Worm (Caenorhabditis elegans) whole organism, early embryonic: ENCODE measurements around the gene let-756.

Experiments
- B0310.2 ChIP-seq: sonication (generic microtip); optimal IDR thresholded peaks from 2 replicates; lab custom pipeline; 2016; ENCODE audit warnings: mild to moderate bottlenecking, missing genetic modification characterization, missing compliant biosample characterization
- F13C5.2 ChIP-seq: sonication (generic microtip); optimal IDR thresholded peaks from 2 replicates; lab custom pipeline; 2017; ENCODE audit warnings: mild to moderate bottlenecking, missing genetic modification characterization, inconsistent platforms, missing compliant biosample characterization
- aly-1 ChIP-seq: sonication (generic microtip); optimal IDR thresholded peaks from 2 replicates; lab custom pipeline; 2016; ENCODE audit warnings: missing genetic modification characterization, missing compliant biosample characterization
- ama-1 ChIP-seq: fragments of 150-350 bp; optimal IDR thresholded peaks from 2 replicates; lab custom pipeline; 2014
- ceh-13 ChIP-seq: fragments of 200-800 bp; sonication (Bioruptor generic); optimal IDR thresholded peaks from 2 replicates; lab custom pipeline; 2018; ENCODE audit warnings: mild to moderate bottlenecking, missing genetic modification characterization, missing compliant biosample characterization
- ceh-36 ChIP-seq: sonication (generic microtip); optimal IDR thresholded peaks from 2 replicates; lab custom pipeline; 2016; ENCODE audit warnings: missing genetic modification characterization, inconsistent platforms, missing compliant biosample characterization
- ets-7 ChIP-seq: sonication (generic microtip); optimal IDR thresholded peaks from 2 replicates; lab custom pipeline; 2016; ENCODE audit warnings: missing genotype, missing genetic modification characterization, missing compliant biosample characterization
- flt-1 ChIP-seq: fragments of 200-800 bp; sonication (Bioruptor generic); IDR thresholded peaks from 2 replicates; pipeline ENCODE4 v1.3.6; 2022; ENCODE audit warnings: missing genetic modification characterization, missing compliant biosample characterization
- hmbx-1 ChIP-seq: sonication (generic microtip); optimal IDR thresholded peaks from 2 replicates; lab custom pipeline; 2016; ENCODE audit warnings: mild to moderate bottlenecking, missing genetic modification characterization, missing compliant biosample characterization
- hmg-4 ChIP-seq: fragments of 200-800 bp; sonication (Bioruptor generic); optimal IDR thresholded peaks from 2 replicates; lab custom pipeline; 2018; ENCODE audit warnings: mild to moderate bottlenecking, missing genetic modification characterization, missing compliant biosample characterization
- hnd-1 ChIP-seq: sonication (generic microtip); optimal IDR thresholded peaks from 2 replicates; lab custom pipeline; 2016; ENCODE audit warnings: missing genetic modification characterization, missing compliant biosample characterization
- pes-1 ChIP-seq: fragments of 200-800 bp; sonication (Bioruptor generic); IDR thresholded peaks from 2 replicates; pipeline ENCODE4 v1.3.6; 2022; ENCODE audit warnings: missing genetic modification reagents, missing genetic modification characterization, missing compliant biosample characterization
- scrt-1 ChIP-seq: fragments of 200-800 bp; sonication (Bioruptor generic); IDR thresholded peaks from 2 replicates; pipeline ENCODE4 v1.3.6; 2022; ENCODE audit warnings: missing genetic modification characterization, missing compliant biosample characterization
- sea-1 ChIP-seq: fragments of 200-800 bp; sonication (Bioruptor generic); conservative IDR thresholded peaks from 2 replicates; pipeline ENCODE4 v1.3.6; 2022; ENCODE audit warnings: missing genetic modification characterization, missing compliant biosample characterization
- tbx-11 ChIP-seq: fragments of 200-800 bp; sonication (Bioruptor generic); IDR thresholded peaks from 2 replicates; pipeline ENCODE4 v1.3.6; 2022; ENCODE audit warnings: missing genetic modification characterization, missing compliant biosample characterization
- tbx-37 ChIP-seq: fragments of 200-800 bp; sonication (Bioruptor generic); conservative IDR thresholded peaks from 2 replicates; pipeline ENCODE4 v1.3.6; 2022; ENCODE audit warnings: missing genetic modification reagents, missing genetic modification characterization, missing compliant biosample characterization
- tra-4 ChIP-seq: sonication (generic microtip); optimal IDR thresholded peaks from 2 replicates; lab custom pipeline; 2017; ENCODE audit warnings: missing genetic modification characterization, missing compliant biosample characterization

let-756 gene

DNA sequence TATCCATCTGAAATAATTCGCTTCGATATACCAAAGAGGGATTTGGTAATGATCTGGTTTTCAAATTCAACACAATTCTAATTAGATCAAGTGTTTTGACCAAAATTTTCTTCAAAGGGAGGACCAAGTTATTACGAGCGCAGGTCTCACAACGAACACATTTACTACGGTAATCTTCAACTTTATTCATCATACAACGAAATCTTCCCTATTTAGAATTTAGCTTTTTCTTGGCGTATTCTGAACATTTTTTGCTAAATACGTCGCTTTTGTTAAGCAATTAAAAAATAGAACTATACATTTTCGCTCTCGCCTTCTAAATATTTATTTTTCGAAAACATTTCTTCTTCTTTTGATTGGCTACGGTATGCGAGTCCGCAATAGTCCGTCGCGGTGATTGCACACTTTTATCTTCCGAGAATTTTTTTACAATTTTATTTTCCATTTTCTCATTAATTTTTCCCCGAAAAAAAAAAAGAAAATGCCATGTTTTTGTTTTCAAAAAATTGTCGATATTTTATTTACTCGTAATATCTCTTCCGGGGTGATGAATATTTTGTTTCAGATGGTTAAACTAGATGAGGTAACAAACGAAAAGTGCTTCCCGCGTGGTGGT is 23.8 kb upstream of the let-756 start, which contains the start of gene let-716:
let-716 (plus strand) TSS at position 566 of the 616 bp plus-strand sequence.
- TF ChIP-seq ets-7 (tag; lab: Kevin White, UChicago), result no peak
- TF ChIP-seq ama-1 (lab: Kevin White, UChicago), result peak; percentile 15
- no peak for TF ChIP-seq flt-1 (GFP tag; lab: Robert Waterston, UW)
- no peak for TF ChIP-seq B0310.2
- TF ChIP-seq tbx-11 (GFP tag; lab: Robert Waterston, UW), result no peak

DNA sequence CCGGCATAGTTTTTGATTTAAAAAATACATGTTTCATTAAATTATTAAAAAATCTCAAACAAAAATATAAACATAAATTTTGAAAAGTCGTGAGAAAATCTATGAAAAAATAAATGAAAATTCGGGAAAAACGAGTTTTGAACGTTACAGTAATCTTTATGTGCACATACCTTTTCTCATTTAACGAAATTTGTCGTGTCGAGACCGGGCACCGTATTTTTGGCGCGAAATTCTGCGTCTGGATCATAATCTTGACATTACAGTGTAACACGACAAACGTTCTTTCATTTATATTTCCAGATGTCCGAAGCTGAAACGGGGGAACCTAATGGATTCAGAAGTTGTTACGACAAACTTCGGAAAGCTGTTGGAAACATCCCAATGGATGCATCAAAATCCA is 17.4 kb upstream of the let-756 start, which contains the start of gene C16A3.2:
C16A3.2 (plus strand) TSS at position 301 of the 400 bp plus-strand sequence.
- TF ChIP-seq flt-1 (GFP tag; lab: Robert Waterston, UW), result no peak
- TF ChIP-seq sea-1, result no peak
- TF ChIP-seq ceh-36, result no peak
- TF ChIP-seq scrt-1 (GFP tag; lab: Robert Waterston, UW), result no peak
- TF ChIP-seq ceh-13, result no peak
- no peak for TF ChIP-seq ets-7 (tag; lab: Kevin White, UChicago)
- TF ChIP-seq hnd-1 (tag; lab: Kevin White, UChicago), result no peak
- TF ChIP-seq B0310.2, result no peak
- no peak for TF ChIP-seq ama-1 (lab: Kevin White, UChicago)
- no peak for TF ChIP-seq tra-4 (tag; lab: Kevin White, UChicago)

DNA sequence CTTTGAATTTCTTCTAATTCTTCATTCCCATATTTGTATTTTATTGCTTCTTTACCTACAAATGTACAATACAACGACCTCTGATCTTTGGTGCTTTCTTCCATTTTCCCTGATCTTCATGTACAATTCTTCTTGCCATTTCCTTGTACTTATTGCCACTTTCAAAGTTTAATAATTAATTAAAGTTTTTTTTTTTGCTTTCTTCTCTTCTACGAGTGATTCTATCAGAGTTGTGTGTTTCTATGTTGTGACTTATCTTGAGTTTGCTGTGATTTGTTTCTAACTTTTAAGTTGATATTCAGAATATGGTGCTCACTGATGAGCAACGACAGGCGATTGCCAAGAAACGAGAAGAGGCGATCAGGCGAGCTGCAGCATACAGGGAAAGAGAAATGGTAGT is 16.3 kb upstream of the let-756 start, which contains the start of gene smrc-1:
smrc-1 (plus strand) TSS at position 301 of the 400 bp plus-strand sequence.
- TF ChIP-seq tbx-37 (no peak), hmg-4 (GFP tag; lab: Kevin White, UChicago) (no peak), sea-1 (no peak), ceh-36 (no peak), tbx-11 (GFP tag; lab: Robert Waterston, UW) (no peak), pes-1 (GFP tag; lab: Robert Waterston, UW) (no peak), hmbx-1 (tag; lab: Kevin White, UChicago) (no peak), ceh-13 (no peak), ets-7 (tag; lab: Kevin White, UChicago) (no peak), tra-4 (tag; lab: Kevin White, UChicago) (no peak), scrt-1 (GFP tag; lab: Robert Waterston, UW) (no peak), aly-1 (tag; lab: Kevin White, UChicago) (no peak), F13C5.2 (no peak), hnd-1 (tag; lab: Kevin White, UChicago) (no peak), ama-1 (lab: Kevin White, UChicago) (no peak), B0310.2 (no peak), flt-1 (GFP tag; lab: Robert Waterston, UW) (no peak)

DNA sequence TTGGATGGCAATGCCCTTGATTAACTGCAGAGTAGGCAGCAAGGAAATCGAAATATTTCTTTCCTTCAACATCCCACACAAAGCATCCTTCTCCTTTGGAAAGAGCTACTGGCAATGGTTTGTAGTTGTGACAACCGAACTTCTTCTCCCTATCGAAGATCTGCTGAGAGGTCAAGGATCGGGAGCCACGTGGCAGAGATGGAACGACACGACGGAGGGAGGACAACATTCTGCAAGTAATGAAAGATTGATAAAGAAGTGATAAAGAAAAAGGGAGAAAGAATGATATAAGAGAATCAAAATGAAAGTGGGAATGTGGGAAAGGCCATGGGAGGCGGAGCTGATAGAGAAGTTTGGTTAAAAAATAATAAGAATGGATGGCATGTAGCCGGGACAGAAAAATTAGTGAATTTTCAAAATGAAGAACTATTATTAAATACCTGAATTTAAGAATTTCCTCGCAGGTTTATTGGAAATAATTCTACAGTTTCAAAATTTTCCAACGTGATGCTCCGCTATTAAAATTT is 11.2 kb upstream of the let-756 start, which contains the start of gene oatr-1:
oatr-1 (minus strand) TSS at position 477 of the 527 bp plus-strand sequence.
- TF ChIP-seq hnd-1 (tag; lab: Kevin White, UChicago) (no peak), ets-7 (tag; lab: Kevin White, UChicago) (no peak), tbx-11 (GFP tag; lab: Robert Waterston, UW) (no peak), ceh-36 (no peak), scrt-1 (GFP tag; lab: Robert Waterston, UW) (no peak), aly-1 (tag; lab: Kevin White, UChicago) (no peak), flt-1 (GFP tag; lab: Robert Waterston, UW) (no peak), F13C5.2 (no peak), ceh-13 (no peak), tbx-37 (no peak), sea-1 (no peak), B0310.2 (no peak), ama-1 (lab: Kevin White, UChicago) (no peak), hmbx-1 (tag; lab: Kevin White, UChicago) (no peak), tra-4 (tag; lab: Kevin White, UChicago) (no peak), hmg-4 (GFP tag; lab: Kevin White, UChicago) (no peak), pes-1 (GFP tag; lab: Robert Waterston, UW) (no peak)

DNA sequence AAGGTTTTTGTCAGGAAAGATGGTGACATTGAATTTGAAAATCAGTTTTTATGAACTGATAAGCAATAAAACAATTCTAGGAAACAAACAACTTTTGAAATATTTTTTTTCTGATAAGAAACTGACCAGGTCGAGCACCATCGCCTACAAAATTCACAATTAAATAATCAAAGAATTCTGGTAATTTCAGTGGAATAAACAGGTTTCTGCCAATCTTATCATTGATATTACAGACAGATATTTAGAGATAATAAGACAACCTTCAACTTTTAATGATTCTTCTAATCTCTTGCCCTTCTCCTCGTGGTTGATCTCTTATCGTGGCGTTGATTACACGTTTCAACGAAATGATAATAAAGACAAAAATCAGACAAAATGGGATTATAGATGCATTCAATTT is 10.5 kb upstream of the let-756 start:
- no peak for TF ChIP-seq tbx-37
- TF ChIP-seq aly-1 (tag; lab: Kevin White, UChicago), result no peak
- TF ChIP-seq ets-7 (tag; lab: Kevin White, UChicago), result no peak
- no peak for TF ChIP-seq flt-1 (GFP tag; lab: Robert Waterston, UW)
- TF ChIP-seq tbx-11 (GFP tag; lab: Robert Waterston, UW), result no peak
- no peak for TF ChIP-seq F13C5.2
- TF ChIP-seq hnd-1 (tag; lab: Kevin White, UChicago), result no peak
- no peak for TF ChIP-seq pes-1 (GFP tag; lab: Robert Waterston, UW)
- TF ChIP-seq ceh-36, result no peak
- TF ChIP-seq tra-4 (tag; lab: Kevin White, UChicago), result no peak
- no peak for TF ChIP-seq ama-1 (lab: Kevin White, UChicago)
- TF ChIP-seq ceh-13, result no peak
- TF ChIP-seq B0310.2, result no peak
- no peak for TF ChIP-seq scrt-1 (GFP tag; lab: Robert Waterston, UW)
- no peak for TF ChIP-seq hmbx-1 (tag; lab: Kevin White, UChicago)
- TF ChIP-seq sea-1, result no peak
- no peak for TF ChIP-seq hmg-4 (GFP tag; lab: Kevin White, UChicago)

DNA sequence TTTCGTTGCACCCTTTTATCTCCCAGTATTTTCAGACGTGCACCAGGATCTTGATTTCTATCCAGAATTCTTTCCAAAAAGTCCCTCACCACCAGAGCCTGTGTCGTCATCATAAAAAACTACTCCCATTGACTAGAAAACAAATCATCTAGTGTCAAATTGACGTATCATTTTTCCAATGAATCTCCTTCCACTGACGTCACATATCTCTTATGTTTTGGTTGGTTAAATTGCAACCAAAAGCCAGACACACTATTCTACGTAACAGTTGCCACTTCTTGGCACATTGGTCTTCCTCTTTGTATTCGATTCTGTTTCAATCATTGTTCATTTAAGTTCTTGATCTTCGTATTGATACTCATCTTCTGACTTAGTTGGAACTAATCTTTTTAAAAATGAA is 8.8 kb upstream of the let-756 start:
- TF ChIP-seq F13C5.2 (no peak), tbx-37 (no peak), ceh-13 (no peak), aly-1 (tag; lab: Kevin White, UChicago) (no peak), hmbx-1 (tag; lab: Kevin White, UChicago) (no peak), scrt-1 (GFP tag; lab: Robert Waterston, UW) (no peak), hmg-4 (GFP tag; lab: Kevin White, UChicago) (no peak), tbx-11 (GFP tag; lab: Robert Waterston, UW) (no peak), ets-7 (tag; lab: Kevin White, UChicago) (no peak), sea-1 (no peak), flt-1 (GFP tag; lab: Robert Waterston, UW) (no peak), B0310.2 (no peak), hnd-1 (tag; lab: Kevin White, UChicago) (no peak), pes-1 (GFP tag; lab: Robert Waterston, UW) (no peak), ceh-36 (no peak)

DNA sequence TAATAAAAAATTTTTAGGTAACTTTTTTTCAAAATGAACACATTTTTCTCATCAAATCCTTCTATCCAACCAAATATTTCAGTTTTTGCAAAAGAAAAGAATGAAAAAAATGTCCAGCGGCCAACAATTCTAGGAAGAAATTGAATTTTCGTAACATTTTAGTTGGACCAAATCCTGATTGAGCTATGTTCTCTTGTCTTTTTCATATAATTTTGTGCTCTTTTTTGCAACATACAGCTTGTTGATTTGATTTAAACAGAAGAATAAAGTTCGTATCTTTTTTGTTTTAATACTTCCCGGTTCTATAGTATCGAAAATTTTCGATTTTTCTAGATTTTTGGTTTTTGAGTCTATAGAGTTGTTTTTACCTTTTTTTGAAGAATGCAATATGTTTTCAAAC is 7.5 kb upstream of the let-756 start:
- TF ChIP-seq hmbx-1 (tag; lab: Kevin White, UChicago) (no peak), B0310.2 (no peak), F13C5.2 (no peak), tbx-11 (GFP tag; lab: Robert Waterston, UW) (no peak), aly-1 (tag; lab: Kevin White, UChicago) (no peak), sea-1 (no peak), scrt-1 (GFP tag; lab: Robert Waterston, UW) (no peak), ets-7 (tag; lab: Kevin White, UChicago) (no peak), pes-1 (GFP tag; lab: Robert Waterston, UW) (no peak), tbx-37 (no peak), hmg-4 (GFP tag; lab: Kevin White, UChicago) (no peak), ama-1 (lab: Kevin White, UChicago) (no peak)
